Worm (Caenorhabditis elegans): Measurements from ENCODE around the gene F14F8.8.

DNA sequence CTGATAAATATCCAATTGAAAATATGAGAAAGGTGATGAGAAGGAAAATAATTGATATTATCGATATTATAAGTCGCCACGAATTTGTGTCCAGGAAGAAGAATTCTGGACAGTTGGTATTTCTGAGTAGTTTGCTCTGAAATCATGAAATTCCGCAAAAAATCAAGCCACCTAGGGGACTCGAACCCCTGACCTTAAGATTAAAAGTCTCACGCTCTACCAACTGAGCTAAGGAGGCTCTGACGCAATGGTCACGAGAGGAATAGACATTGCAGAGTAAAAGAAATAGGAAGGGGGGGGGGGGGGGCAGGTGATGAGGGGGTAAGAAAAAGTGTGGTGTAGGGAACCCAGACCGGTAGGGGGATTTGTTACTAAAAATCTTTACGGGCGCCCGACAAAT, 50.2 kb downstream of the F14F8.8 start:
- TF ChIP-seq unc-62 (GFP tag; optimal IDR thresholded peaks at IDR 0.05 in 1 of 2) (no peak), unc-62 (tag; optimal IDR thresholded peaks at IDR 0.05) (no peak), lin-29 (GFP tag; IDR thresholded peaks at IDR 0.05) (no peak), daf-12 (tag; optimal IDR thresholded peaks at IDR 0.05) (no peak), ama-1 (optimal IDR thresholded peaks at IDR 0.05) (no peak), pqm-1 (tag; optimal IDR thresholded peaks at IDR 0.05) (no peak), snpc-4 (tag; optimal IDR thresholded peaks at IDR 0.05) (no peak), nhr-11 (tag; optimal IDR thresholded peaks at IDR 0.05) (no peak), dpl-1 (GFP tag; optimal IDR thresholded peaks at IDR 0.05) (no peak), mdl-1 (tag; optimal IDR thresholded peaks at IDR 0.05) (no peak), unc-130 (GFP tag; optimal IDR thresholded peaks at IDR 0.05) (no peak), nhr-6 (tag; optimal IDR thresholded peaks at IDR 0.05) (no peak), ceh-20 (GFP tag; IDR thresholded peaks at IDR 0.05) (no peak)

All from whole organism, L4 larva.